Worm (Caenorhabditis elegans) whole organism, L4 larva: ENCODE measurements around the gene B0507.8.

ENCODE experiments used
- ceh-82 ChIP-seq: sonication (generic microtip); optimal IDR thresholded peaks from 2 replicates; lab custom pipeline; 2017; ENCODE audit warnings: missing biosample characterization, missing genetic modification characterization
- fkh-10 ChIP-seq: fragments of 150-350 bp; optimal IDR thresholded peaks from 2 replicates; lab custom pipeline; 2014; ENCODE audit warnings: missing biosample characterization, missing genetic modification reagents, missing genetic modification characterization
- lin-39 ChIP-seq: fragments of 150-350 bp; optimal IDR thresholded peaks from 2 replicates; lab custom pipeline; 2014; ENCODE audit warnings: missing biosample characterization, missing genetic modification reagents, missing genetic modification characterization
- tag-97 ChIP-seq: fragments of 200-800 bp; sonication (Bioruptor generic); IDR thresholded peaks from 2 replicates; pipeline ENCODE4 v1.3.6; 2022; ENCODE audit warnings: missing genetic modification characterization, missing compliant biosample characterization
- zip-11 ChIP-seq: fragments of 200-800 bp; sonication (Bioruptor generic); IDR thresholded peaks from 2 replicates; pipeline ENCODE4 v1.3.6; 2022; ENCODE audit warnings: missing genetic modification characterization, missing compliant biosample characterization

ce11 chrV:8795499-8795898 is 32.7 kb upstream of the B0507.8 start:
- no peak for TF ChIP-seq ceh-82 (tag; lab: Kevin White, UChicago)
- no peak for TF ChIP-seq tag-97
- no peak for TF ChIP-seq lin-39 (tag; lab: Kevin White, UChicago)
- TF ChIP-seq zip-11 (GFP tag; lab: Robert Waterston, UW): no peak
- TF ChIP-seq fkh-10 (GFP tag; lab: Kevin White, UChicago): no peak
